Worm (Caenorhabditis elegans) whole organism, L1 larva: ENCODE measurements around the gene dhs-23.

ENCODE experiments used
- aly-2 ChIP-seq: fragments of 150-350 bp; optimal IDR thresholded peaks from 2 replicates; lab custom pipeline; 2014; ENCODE audit warnings: missing biosample characterization, missing genetic modification characterization
- blmp-1 ChIP-seq: fragments of 150-350 bp; optimal IDR thresholded peaks from 2 replicates; lab custom pipeline; 2014; ENCODE audit warnings: missing biosample characterization, missing genetic modification characterization
- dpl-1 ChIP-seq, 3 experiments: fragments of 150-350 bp in 2 of 3; sonication (generic microtip) in 1 of 3; optimal IDR thresholded peaks; 2 replicates each; lab custom pipeline; 2014 to 2017; ENCODE audit warnings: missing biosample characterization in 3 of 3, missing genetic modification characterization in 3 of 3, missing genetic modification reagents in 3 of 3
- ets-5 ChIP-seq: fragments of 200-800 bp; sonication (Bioruptor generic); IDR thresholded peaks from 2 replicates; pipeline ENCODE4 v1.3.6; 2022; ENCODE audit warnings: missing genetic modification characterization, missing compliant biosample characterization
- fos-1 ChIP-seq: fragments of 150-350 bp; optimal IDR thresholded peaks from 2 replicates; lab custom pipeline; 2014; ENCODE audit warnings: missing biosample characterization, missing genetic modification characterization
- lir-3 ChIP-seq: sonication (generic microtip); optimal IDR thresholded peaks from 2 replicates; lab custom pipeline; 2016; ENCODE audit warnings: mild to moderate bottlenecking, missing genetic modification characterization, moderate library complexity, missing compliant biosample characterization; ENCODE audit not compliant: poor library complexity
- pqm-1 ChIP-seq: sonication (generic microtip); optimal IDR thresholded peaks from 3 replicates; lab custom pipeline; 2017; ENCODE audit warnings: missing biosample characterization, missing genetic modification characterization

DNA sequence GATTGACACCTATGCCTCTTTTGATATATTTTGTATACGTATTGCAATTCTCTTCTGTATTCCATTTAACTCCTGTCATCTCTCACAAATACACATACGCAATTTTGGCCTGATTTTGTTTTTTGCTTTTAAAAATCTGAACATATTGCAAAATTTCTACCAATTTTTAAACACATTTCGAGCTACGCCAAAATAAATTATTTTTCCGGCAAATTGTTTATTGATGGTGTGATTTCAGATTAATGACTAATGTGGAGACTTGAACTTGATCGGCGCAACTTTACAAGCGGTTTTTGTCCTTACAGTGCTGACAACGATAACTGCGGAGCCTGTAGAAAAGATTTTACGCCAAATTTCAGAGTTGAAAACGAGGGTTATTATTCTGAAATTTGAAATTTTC is 16.1 kb downstream of the dhs-23 start:
- TF ChIP-seq dpl-1 (GFP tag; optimal IDR thresholded peaks at IDR 0.05; lab: Kevin White, UChicago) (no peak), blmp-1 (tag; lab: Kevin White, UChicago) (no peak), ets-5 (GFP tag; lab: Robert Waterston, UW) (no peak), lir-3 (tag; lab: Kevin White, UChicago) (no peak), fos-1 (tag; lab: Kevin White, UChicago) (no peak), pqm-1 (no peak), aly-2 (tag; lab: Kevin White, UChicago) (no peak)
